Fruit fly (Drosophila melanogaster) whole organism, prepupa: ENCODE data around the gene CG46467.

Experiments
- CG10631 ChIP-seq: fragments of 200-800 bp; sonication (Bioruptor generic); optimal IDR thresholded peaks from 2 replicates; lab custom pipeline; 2016; ENCODE audit warnings: missing biosample characterization, missing genetic modification characterization
- CG10669 ChIP-seq: fragments of 200-800 bp; sonication (Bioruptor generic); optimal IDR thresholded peaks from 3 replicates; lab custom pipeline; 2018; ENCODE audit warnings: missing biosample characterization, mild to moderate bottlenecking, missing genetic modification characterization, moderate library complexity
- CG11294 ChIP-seq: fragments of 200-800 bp; sonication (Bioruptor generic); IDR thresholded peaks from 2 replicates; pipeline ENCODE4 v1.3.6; 2022; ENCODE audit warnings: missing biosample characterization, missing genetic modification characterization
- CG11902 ChIP-seq: fragments of 200-800 bp; sonication (Bioruptor generic); optimal IDR thresholded peaks from 3 replicates; lab custom pipeline; 2016; ENCODE audit warnings: missing biosample characterization, missing genetic modification characterization
- CG15336 ChIP-seq: fragments of 200-800 bp; sonication (Bioruptor generic); IDR thresholded peaks from 2 replicates; pipeline ENCODE4 v1.3.6; 2022; ENCODE audit warnings: missing biosample characterization, missing genetic modification characterization
- CG1621 ChIP-seq: fragments of 200-800 bp; sonication (Bioruptor generic); optimal IDR thresholded peaks from 3 replicates; lab custom pipeline; 2018; ENCODE audit warnings: missing biosample characterization, mild to moderate bottlenecking, missing genetic modification characterization
- CG34406 ChIP-seq: fragments of 200-800 bp; sonication (Bioruptor generic); optimal IDR thresholded peaks from 3 replicates; lab custom pipeline; 2016; ENCODE audit warnings: missing biosample characterization, missing genetic modification characterization
- CG3919 ChIP-seq: fragments of 200-800 bp; sonication (Bioruptor generic); optimal IDR thresholded peaks from 3 replicates; lab custom pipeline; 2016; ENCODE audit warnings: missing biosample characterization, missing genetic modification characterization
- CG4318 ChIP-seq: fragments of 200-800 bp; sonication (Bioruptor generic); optimal IDR thresholded peaks from 3 replicates; lab custom pipeline; 2017; ENCODE audit warnings: missing biosample characterization, mild to moderate bottlenecking, missing genetic modification characterization
- CG6163 ChIP-seq: fragments of 200-800 bp; sonication (Bioruptor generic); IDR thresholded peaks from 3 replicates; pipeline ENCODE4 v1.3.6; 2022; ENCODE audit warnings: missing biosample characterization, missing genetic modification characterization
- CG6276 ChIP-seq: fragments of 200-800 bp; sonication (Bioruptor generic); optimal IDR thresholded peaks from 2 replicates; lab custom pipeline; 2017; ENCODE audit warnings: missing biosample characterization, mild to moderate bottlenecking, missing genetic modification characterization
- CG6808 ChIP-seq: fragments of 200-800 bp; sonication (Bioruptor generic); optimal IDR thresholded peaks from 3 replicates; lab custom pipeline; 2017; ENCODE audit warnings: missing biosample characterization, missing genetic modification characterization, mild to moderate bottlenecking, moderate library complexity, missing genetic modification reagents
- CG6854 ChIP-seq: fragments of 200-800 bp; sonication (Bioruptor generic); optimal IDR thresholded peaks from 2 replicates; lab custom pipeline; 2017; ENCODE audit warnings: missing biosample characterization, mild to moderate bottlenecking, missing genetic modification characterization
- CG8119 ChIP-seq: fragments of 200-800 bp; sonication (Bioruptor generic); IDR thresholded peaks from 3 replicates; pipeline ENCODE4 v1.3.6; 2022; ENCODE audit warnings: missing biosample characterization, missing genetic modification characterization
- CG8319 ChIP-seq: fragments of 200-800 bp; sonication (Bioruptor generic); optimal IDR thresholded peaks from 3 replicates; lab custom pipeline; 2016; ENCODE audit warnings: missing biosample characterization, missing genetic modification characterization
- CG8632 ChIP-seq: fragments of 200-800 bp; sonication (Bioruptor generic); optimal IDR thresholded peaks from 3 replicates; lab custom pipeline; 2016; ENCODE audit warnings: missing biosample characterization, missing genetic modification characterization
- CG9139 ChIP-seq: fragments of 200-800 bp; sonication (Bioruptor generic); optimal IDR thresholded peaks from 3 replicates; lab custom pipeline; 2017; ENCODE audit warnings: missing biosample characterization, mild to moderate bottlenecking, missing genetic modification characterization
- Eip75B ChIP-seq: fragments of 200-800 bp; sonication (Bioruptor generic); optimal IDR thresholded peaks from 3 replicates; lab custom pipeline; 2016; ENCODE audit warnings: missing biosample characterization, missing genetic modification characterization
- Eip78C ChIP-seq: fragments of 200-800 bp; sonication (Bioruptor generic); peaks from one replicate; lab custom pipeline; 2016; ENCODE audit warnings: missing biosample characterization, missing genetic modification characterization
- Ets21C ChIP-seq: fragments of 200-800 bp; sonication (Bioruptor generic); optimal IDR thresholded peaks from 3 replicates; lab custom pipeline; 2016; ENCODE audit warnings: missing biosample characterization, missing genetic modification characterization
- Ets96B ChIP-seq: fragments of 200-800 bp; optimal IDR thresholded peaks from 2 replicates; lab custom pipeline; 2019; ENCODE audit warnings: missing biosample characterization, mild to moderate bottlenecking, missing genetic modification characterization, moderate library complexity
- Gug ChIP-seq: fragments of 200-800 bp; sonication (Bioruptor generic); IDR thresholded peaks from 2 replicates; pipeline ENCODE4 v1.3.6; 2022; ENCODE audit warnings: missing biosample characterization, missing genetic modification characterization
- Hr4 ChIP-seq: fragments of 200-800 bp; sonication (Bioruptor generic); optimal IDR thresholded peaks from 3 replicates; lab custom pipeline; 2016; ENCODE audit warnings: missing biosample characterization, missing genetic modification characterization
- Lpt ChIP-seq: fragments of 200-800 bp; sonication (Bioruptor generic); optimal IDR thresholded peaks from 3 replicates; lab custom pipeline; 2016; ENCODE audit warnings: missing biosample characterization, missing genetic modification characterization
- Smox ChIP-seq: fragments of 200-800 bp; sonication (Bioruptor generic); optimal IDR thresholded peaks from 3 replicates; lab custom pipeline; 2016; ENCODE audit warnings: missing biosample characterization, missing genetic modification characterization
- Sox14 ChIP-seq: fragments of 200-800 bp; sonication (Bioruptor generic); optimal IDR thresholded peaks from 3 replicates; lab custom pipeline; 2016; ENCODE audit warnings: missing biosample characterization, missing genetic modification characterization
- Sox15 ChIP-seq: fragments of 200-800 bp; sonication (Bioruptor generic); optimal IDR thresholded peaks from 3 replicates; lab custom pipeline; 2016; ENCODE audit warnings: missing biosample characterization, missing genetic modification characterization
- achi ChIP-seq: fragments of 200-800 bp; sonication (Bioruptor generic); optimal IDR thresholded peaks from 3 replicates; lab custom pipeline; 2016; ENCODE audit warnings: missing biosample characterization, missing genetic modification characterization
- acj6 ChIP-seq: fragments of 200-800 bp; sonication (Bioruptor generic); optimal IDR thresholded peaks from 3 replicates; lab custom pipeline; 2016; ENCODE audit warnings: missing biosample characterization, missing genetic modification characterization
- cyc ChIP-seq: fragments of 200-800 bp; sonication (Bioruptor generic); optimal IDR thresholded peaks from 3 replicates; lab custom pipeline; 2016; ENCODE audit warnings: missing biosample characterization, missing genetic modification characterization
- dac ChIP-seq: fragments of 200-800 bp; sonication (Bioruptor generic); optimal IDR thresholded peaks from 2 replicates; lab custom pipeline; 2017; ENCODE audit warnings: missing biosample characterization, mild to moderate bottlenecking, missing genetic modification characterization
- dsx ChIP-seq: fragments of 200-800 bp; optimal IDR thresholded peaks from 3 replicates; lab custom pipeline; 2019; ENCODE audit warnings: missing biosample characterization, mild to moderate bottlenecking, missing genetic modification characterization, moderate library complexity; ENCODE audit not compliant: poor library complexity, severe bottlenecking
- eg ChIP-seq: fragments of 200-800 bp; sonication (Bioruptor generic); IDR thresholded peaks from 3 replicates; pipeline ENCODE4 v1.3.6; 2022; ENCODE audit warnings: missing biosample characterization, missing genetic modification characterization
- esn ChIP-seq: fragments of 200-800 bp; sonication (Bioruptor generic); optimal IDR thresholded peaks from 2 replicates; lab custom pipeline; 2016; ENCODE audit warnings: missing biosample characterization, mild to moderate bottlenecking, missing genetic modification characterization, moderate library complexity
- fd59A ChIP-seq: fragments of 200-800 bp; sonication (Bioruptor generic); optimal IDR thresholded peaks from 2 replicates; lab custom pipeline; 2017; ENCODE audit warnings: missing biosample characterization, mild to moderate bottlenecking, missing genetic modification characterization, missing genetic modification reagents
- fd85E ChIP-seq: fragments of 200-800 bp; sonication (Bioruptor generic); optimal IDR thresholded peaks from 3 replicates; lab custom pipeline; 2016; ENCODE audit warnings: missing biosample characterization, missing genetic modification characterization
- fkh ChIP-seq: fragments of 200-800 bp; sonication (Bioruptor generic); optimal IDR thresholded peaks from 3 replicates; lab custom pipeline; 2017; ENCODE audit warnings: missing biosample characterization, mild to moderate bottlenecking, missing genetic modification characterization, moderate library complexity
- lz ChIP-seq: fragments of 200-800 bp; sonication (Bioruptor generic); optimal IDR thresholded peaks from 3 replicates; lab custom pipeline; 2016; ENCODE audit warnings: missing biosample characterization, missing genetic modification characterization
- net ChIP-seq: fragments of 200-800 bp; sonication (Bioruptor generic); optimal IDR thresholded peaks from 3 replicates; lab custom pipeline; 2016; ENCODE audit warnings: missing biosample characterization, missing genetic modification characterization
- pdm3 ChIP-seq: fragments of 200-800 bp; sonication (Bioruptor generic); optimal IDR thresholded peaks from 3 replicates; lab custom pipeline; 2016; ENCODE audit warnings: missing biosample characterization, missing genetic modification characterization
- salr ChIP-seq, 2 experiments: fragments of 200-800 bp; sonication (Bioruptor generic); optimal IDR thresholded peaks; 3 replicates each; lab custom pipeline; 2016 to 2018; ENCODE audit warnings: missing biosample characterization in 2 of 2, missing genetic modification characterization in 2 of 2, mild to moderate bottlenecking in 1 of 2
- ss ChIP-seq, 2 experiments: fragments of 200-800 bp; sonication (Bioruptor generic); optimal IDR thresholded peaks; 2 replicates in 1 of 2; 3 replicates in 1 of 2; lab custom pipeline; 2017 to 2018; ENCODE audit warnings: mild to moderate bottlenecking in 2 of 2, missing biosample characterization in 2 of 2, missing genetic modification characterization in 2 of 2, moderate library complexity in 1 of 2
- svp ChIP-seq: fragments of 200-800 bp; sonication (Bioruptor generic); peaks from one replicate; lab custom pipeline; 2016; ENCODE audit warnings: missing biosample characterization, missing genetic modification characterization
- vri ChIP-seq: fragments of 200-800 bp; sonication (Bioruptor generic); optimal IDR thresholded peaks from 3 replicates; lab custom pipeline; 2016; ENCODE audit warnings: missing biosample characterization, mild to moderate bottlenecking, missing genetic modification characterization

Gene CG46467

dm6 chr3R:9933356-9933755 is 58.9 kb downstream of the CG46467 start (continued):
- TF ChIP-seq salr (GFP tag; optimal IDR thresholded peaks at IDR 0.05; lab: Kevin White, UChicago) (no peak), Hr4 (GFP tag; lab: Kevin White, UChicago) (no peak), CG15336 (GFP tag; lab: Robert Waterston, UW) (no peak), CG4318 (GFP tag; lab: Kevin White, UChicago) (no peak), pdm3 (GFP tag; lab: Kevin White, UChicago) (no peak), CG6276 (GFP tag; lab: Kevin White, UChicago) (peak; percentile 58), CG10631 (GFP tag; lab: Kevin White, UChicago) (no peak), lz (no peak), dsx (GFP tag; lab: Kevin White, UChicago) (peak; percentile 26), Lpt (no peak), achi (no peak), net (GFP tag; lab: Kevin White, UChicago) (peak; percentile 16), CG6163 (GFP tag; lab: Robert Waterston, UW) (peak; percentile 62; the same call in 2 of the 3 replicates), fd59A (GFP tag; lab: Kevin White, UChicago) (no peak), CG8119 (GFP tag; lab: Robert Waterston, UW) (peak; percentile 51), CG1621 (tag; lab: Kevin White, UChicago) (no peak)
- TF ChIP-seq, all 60 proteins: peak for 14

- TF ChIP-seq CG4318 (GFP tag; lab: Kevin White, UChicago) (no peak), Eip78C (GFP tag; lab: Kevin White, UChicago) (peak; percentile 15), lz (no peak), CG10669 (no peak), Lpt (no peak), CG6163 (GFP tag; lab: Robert Waterston, UW) (no peak), Smox (GFP tag; lab: Kevin White, UChicago) (no peak), acj6 (no peak), fkh (GFP tag; lab: Kevin White, UChicago) (peak; percentile 46), CG8632 (GFP tag; lab: Kevin White, UChicago) (no peak), Gug (GFP tag; lab: Robert Waterston, UW) (no peak), eg (GFP tag; lab: Robert Waterston, UW) (peak; percentile 58; the same call in 1 of the 3 replicates), CG34406 (GFP tag; lab: Kevin White, UChicago) (no peak), CG8119 (GFP tag; lab: Robert Waterston, UW) (no peak), Eip75B (no peak), ss (GFP tag; optimal IDR thresholded peaks at IDR 0.05; lab: Kevin White, UChicago) (no peak), pdm3 (GFP tag; lab: Kevin White, UChicago) (no peak), CG8319 (GFP tag; lab: Kevin White, UChicago) (no peak), Ets21C (GFP tag; lab: Kevin White, UChicago) (no peak), svp (GFP tag; lab: Kevin White, UChicago) (peak; percentile 55)
Observed at dm6 chr3R:9933956-9934733, 59.7 kb downstream of the CG46467 start.

DNA sequence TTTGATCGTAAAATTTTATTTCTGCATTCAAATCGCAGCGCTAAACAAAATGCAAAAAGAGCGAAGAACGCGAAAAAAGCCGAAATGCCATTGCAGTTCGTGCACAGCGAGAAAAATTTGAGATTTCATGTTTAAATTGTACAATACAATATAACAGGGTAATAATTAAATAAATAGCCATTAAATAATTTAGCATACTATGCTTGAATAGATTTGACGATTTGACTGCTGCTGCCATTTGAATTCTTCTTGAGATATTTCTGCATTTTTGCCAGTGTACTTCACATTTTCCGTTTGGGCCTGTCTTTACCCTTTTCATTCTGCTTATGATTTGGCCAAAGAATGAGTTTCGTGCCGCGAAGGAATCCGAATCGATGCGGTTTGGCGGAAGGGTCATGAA is 60.4 kb downstream of the CG46467 start:
- TF ChIP-seq pdm3 (GFP tag; lab: Kevin White, UChicago) (peak; percentile 66), CG8319 (GFP tag; lab: Kevin White, UChicago) (peak; percentile 24), Sox14 (peak; percentile 39), Sox15 (GFP tag; lab: Kevin White, UChicago) (no peak), fd59A (GFP tag; lab: Kevin White, UChicago) (no peak), achi (peak; percentile 30), cyc (GFP tag; lab: Kevin White, UChicago) (peak; percentile 76), acj6 (peak; percentile 54), CG6808 (no peak), Ets96B (tag; lab: Kevin White, UChicago) (no peak), dac (GFP tag; lab: Kevin White, UChicago) (peak; percentile 30), CG6854 (no peak), CG11294 (GFP tag; lab: Robert Waterston, UW) (peak; percentile 70), eg (GFP tag; lab: Robert Waterston, UW) (peak; percentile 87), dsx (GFP tag; lab: Kevin White, UChicago) (no peak), CG6163 (GFP tag; lab: Robert Waterston, UW) (peak; percentile 73), CG9139 (no peak), CG11902 (GFP tag; lab: Kevin White, UChicago) (peak; percentile 65), fkh (GFP tag; lab: Kevin White, UChicago) (no peak), vri (peak; percentile 7), Smox (GFP tag; lab: Kevin White, UChicago) (peak; percentile 56), CG6276 (GFP tag; lab: Kevin White, UChicago) (peak; percentile 44), esn (peak; percentile 73), fd85E (GFP tag; lab: Kevin White, UChicago) (no peak), Lpt (peak; percentile 62), CG4318 (GFP tag; lab: Kevin White, UChicago) (peak; percentile 44), CG10631 (GFP tag; lab: Kevin White, UChicago) (peak; percentile 58), svp (GFP tag; lab: Kevin White, UChicago) (peak; percentile 76), CG3919 (GFP tag; lab: Kevin White, UChicago) (peak; percentile 80)
